Fruit fly (Drosophila melanogaster) whole organism, embryonic: Measurements from ENCODE around the gene Mlp84B.

Experiments used
- Bgb ChIP-seq: fragments of 200-800 bp; sonication (Bioruptor generic); IDR thresholded peaks from 2 replicates; pipeline ENCODE4 v1.3.6; 2022; ENCODE audit warnings: missing biosample characterization, missing genetic modification characterization; ENCODE audit not compliant: partially characterized antibody
- BtbVII ChIP-seq: fragments of 200-800 bp; sonication (Bioruptor generic); optimal IDR thresholded peaks from 3 replicates; lab custom pipeline; 2017; ENCODE audit warnings: missing biosample characterization, mild to moderate bottlenecking, missing genetic modification characterization
- CG10654 ChIP-seq: fragments of 200-800 bp; sonication (Bioruptor generic); optimal IDR thresholded peaks from 2 replicates; lab custom pipeline; 2016; ENCODE audit warnings: missing biosample characterization, missing genetic modification characterization
- CG12219 ChIP-seq: fragments of 200-800 bp; sonication (Bioruptor generic); optimal IDR thresholded peaks from 3 replicates; lab custom pipeline; 2018; ENCODE audit warnings: missing biosample characterization, mild to moderate bottlenecking, missing genetic modification characterization
- CG12299 ChIP-seq: fragments of 200-800 bp; sonication (Bioruptor generic); optimal IDR thresholded peaks from 2 replicates; lab custom pipeline; 2018; ENCODE audit warnings: missing biosample characterization, mild to moderate bottlenecking, missing genetic modification characterization
- CG12659 ChIP-seq: fragments of 200-800 bp; sonication (Bioruptor generic); optimal IDR thresholded peaks from 3 replicates; lab custom pipeline; 2017; ENCODE audit warnings: mild to moderate bottlenecking, missing biosample characterization, missing genetic modification reagents, missing genetic modification characterization
- CG12769 ChIP-seq: fragments of 200-800 bp; sonication (Bioruptor generic); optimal IDR thresholded peaks from 2 replicates; lab custom pipeline; 2019; ENCODE audit warnings: missing biosample characterization, mild to moderate bottlenecking, missing genetic modification characterization, moderate library complexity
- CG13424 ChIP-seq: fragments of 200-800 bp; sonication (Bioruptor generic); optimal IDR thresholded peaks from 2 replicates; lab custom pipeline; 2019; ENCODE audit warnings: missing biosample characterization, mild to moderate bottlenecking, missing genetic modification characterization, moderate library complexity
- CG15011 ChIP-seq: fragments of 200-800 bp; sonication (Bioruptor generic); optimal IDR thresholded peaks from 3 replicates; lab custom pipeline; 2018; ENCODE audit warnings: missing biosample characterization, mild to moderate bottlenecking, missing genetic modification characterization
- CG15479 ChIP-seq: fragments of 200-800 bp; sonication (Bioruptor generic); optimal IDR thresholded peaks from 3 replicates; lab custom pipeline; 2019; ENCODE audit warnings: missing biosample characterization, mild to moderate bottlenecking, missing genetic modification characterization, moderate library complexity
- CG17612 ChIP-seq: fragments of 200-800 bp; sonication (Bioruptor generic); IDR thresholded peaks from 2 replicates; pipeline ENCODE4 v1.3.6; 2022; ENCODE audit warnings: missing biosample characterization, missing genetic modification characterization
- CG32532 ChIP-seq: fragments of 200-800 bp; sonication (Bioruptor generic); IDR thresholded peaks from 2 replicates; pipeline ENCODE4 v1.3.6; 2022; ENCODE audit warnings: missing biosample characterization, missing genetic modification characterization
- CG34224 ChIP-seq: fragments of 200-800 bp; sonication (Bioruptor generic); IDR thresholded peaks from 3 replicates; pipeline ENCODE4 v1.3.6; 2022; ENCODE audit warnings: missing biosample characterization, missing genetic modification characterization; ENCODE audit not compliant: partially characterized antibody
- CG34376 ChIP-seq: fragments of 200-800 bp; sonication (Bioruptor generic); optimal IDR thresholded peaks from 2 replicates; lab custom pipeline; 2018; ENCODE audit warnings: missing biosample characterization, mild to moderate bottlenecking, missing genetic modification characterization
- CG4360 ChIP-seq: fragments of 200-800 bp; sonication (Bioruptor generic); IDR thresholded peaks from 2 replicates; pipeline ENCODE4 v1.3.6; 2022; ENCODE audit warnings: missing biosample characterization, missing genetic modification characterization
- CG4707 ChIP-seq: fragments of 200-800 bp; sonication (Bioruptor generic); optimal IDR thresholded peaks from 2 replicates; lab custom pipeline; 2018; ENCODE audit warnings: missing biosample characterization, mild to moderate bottlenecking, missing genetic modification characterization, moderate library complexity
- CG6791 ChIP-seq: fragments of 200-800 bp; sonication (Bioruptor generic); IDR thresholded peaks from 3 replicates; pipeline ENCODE4 v1.3.6; 2022; ENCODE audit warnings: missing biosample characterization, missing genetic modification characterization; ENCODE audit not compliant: partially characterized antibody
- CG7357 ChIP-seq: fragments of 200-800 bp; sonication (Bioruptor generic); IDR thresholded peaks from 3 replicates; pipeline ENCODE4 v1.3.6; 2022; ENCODE audit warnings: missing biosample characterization, missing genetic modification characterization
- CG7786 ChIP-seq: fragments of 200-800 bp; sonication (Bioruptor generic); optimal IDR thresholded peaks from 2 replicates; lab custom pipeline; 2016; ENCODE audit warnings: missing biosample characterization, missing genetic modification characterization
- CG8281 ChIP-seq: fragments of 200-800 bp; sonication (Bioruptor generic); optimal IDR thresholded peaks from 2 replicates; lab custom pipeline; 2018; ENCODE audit warnings: missing biosample characterization, mild to moderate bottlenecking, missing genetic modification characterization, moderate library complexity
- CG8478 ChIP-seq: fragments of >200 bp; optimal IDR thresholded peaks from 2 replicates; lab custom pipeline; 2018
- CG9797 ChIP-seq: fragments of 200-800 bp; sonication (Bioruptor generic); optimal IDR thresholded peaks from 3 replicates; lab custom pipeline; 2018; ENCODE audit warnings: missing biosample characterization, mild to moderate bottlenecking, missing genetic modification characterization
- CHES-1-like ChIP-seq: fragments of 200-800 bp; sonication (Bioruptor generic); optimal IDR thresholded peaks from 2 replicates; lab custom pipeline; 2016; ENCODE audit warnings: missing biosample characterization, missing genetic modification characterization
- D19A ChIP-seq: fragments of 200-800 bp; optimal IDR thresholded peaks from 3 replicates; lab custom pipeline; 2019; ENCODE audit warnings: missing biosample characterization, mild to moderate bottlenecking, missing genetic modification characterization, moderate library complexity
- D19B ChIP-seq: fragments of 200-800 bp; sonication (Bioruptor generic); optimal IDR thresholded peaks from 2 replicates; lab custom pipeline; 2017; ENCODE audit warnings: missing biosample characterization, mild to moderate bottlenecking, missing genetic modification characterization
- H2.0 ChIP-seq: fragments of 200-800 bp; sonication (Bioruptor generic); IDR thresholded peaks from 2 replicates; pipeline ENCODE4 v1.3.6; 2022; ENCODE audit warnings: missing biosample characterization, missing genetic modification characterization
- HLH4C ChIP-seq: fragments of 200-800 bp; sonication (Bioruptor generic); IDR thresholded peaks from 3 replicates; pipeline ENCODE4 v1.3.6; 2022; ENCODE audit warnings: missing biosample characterization, missing genetic modification characterization; ENCODE audit not compliant: partially characterized antibody
- Hr39 ChIP-seq: fragments of >200 bp; optimal IDR thresholded peaks from 2 replicates; lab custom pipeline; 2017
- MTF-1 ChIP-seq: fragments of 200-800 bp; sonication (Bioruptor generic); optimal IDR thresholded peaks from 2 replicates; lab custom pipeline; 2018; ENCODE audit warnings: missing biosample characterization, mild to moderate bottlenecking, missing genetic modification characterization, borderline replicate concordance
- ato ChIP-seq: fragments of 200-800 bp; sonication (Bioruptor generic); IDR thresholded peaks from 2 replicates; pipeline ENCODE4 v1.3.6; 2022; ENCODE audit warnings: missing biosample characterization, missing genetic modification characterization; ENCODE audit not compliant: partially characterized antibody
- bsh ChIP-seq, 2 experiments: fragments of 200-800 bp; sonication (Bioruptor generic); optimal IDR thresholded peaks; 2 replicates each; lab custom pipeline; 2017 to 2018; ENCODE audit warnings: mild to moderate bottlenecking in 2 of 2, missing biosample characterization in 2 of 2, missing genetic modification characterization in 2 of 2, moderate library complexity in 1 of 2
- dati ChIP-seq: fragments of 200-800 bp; sonication (Bioruptor generic); IDR thresholded peaks from 2 replicates; pipeline ENCODE4 v1.3.6; 2022; ENCODE audit warnings: missing biosample characterization, missing genetic modification characterization
- emc ChIP-seq: fragments of 200-800 bp; sonication (Bioruptor generic); optimal IDR thresholded peaks from 2 replicates; lab custom pipeline; 2016; ENCODE audit warnings: missing biosample characterization, missing genetic modification characterization
- fru ChIP-seq: fragments of >200 bp; optimal IDR thresholded peaks from 2 replicates; lab custom pipeline; 2017
- fu2 ChIP-seq: fragments of 200-800 bp; sonication (Bioruptor generic); optimal IDR thresholded peaks from 2 replicates; lab custom pipeline; 2016; ENCODE audit warnings: missing biosample characterization, missing genetic modification characterization
- gro ChIP-seq: fragments of 200-800 bp; sonication (Bioruptor generic); optimal IDR thresholded peaks from 2 replicates; lab custom pipeline; 2016; ENCODE audit warnings: missing biosample characterization, missing genetic modification characterization
- pfk ChIP-seq: fragments of 200-800 bp; sonication (Bioruptor generic); optimal IDR thresholded peaks from 2 replicates; lab custom pipeline; 2018; ENCODE audit warnings: missing biosample characterization, mild to moderate bottlenecking, missing genetic modification characterization, moderate library complexity
- run ChIP-seq: fragments of 200-800 bp; sonication (Bioruptor generic); optimal IDR thresholded peaks from 3 replicates; lab custom pipeline; 2018; ENCODE audit warnings: missing biosample characterization, mild to moderate bottlenecking, missing genetic modification characterization
- sd ChIP-seq: fragments of 200-800 bp; sonication (Bioruptor generic); optimal IDR thresholded peaks from 3 replicates; lab custom pipeline; 2018; ENCODE audit warnings: missing biosample characterization, mild to moderate bottlenecking, missing genetic modification characterization, moderate library complexity
- sens-2 ChIP-seq: fragments of 200-800 bp; sonication (Bioruptor generic); IDR thresholded peaks from 2 replicates; pipeline ENCODE4 v1.3.6; 2022; ENCODE audit warnings: missing biosample characterization, missing genetic modification characterization
- so ChIP-seq: fragments of 200-800 bp; sonication (Bioruptor generic); IDR thresholded peaks from 3 replicates; pipeline ENCODE4 v1.3.6; 2022; ENCODE audit warnings: missing biosample characterization, missing genetic modification characterization
- stc ChIP-seq: fragments of 200-800 bp; sonication (Bioruptor generic); IDR thresholded peaks from 2 replicates; pipeline ENCODE4 v1.3.6; 2022; ENCODE audit warnings: missing biosample characterization, missing genetic modification characterization
- tll ChIP-seq, 2 experiments: fragments of 200-800 bp in 1 of 2; fragments of >200 bp in 1 of 2; sonication (Bioruptor generic) in 1 of 2; optimal IDR thresholded peaks; 2 replicates each; lab custom pipeline; 2017 to 2019; ENCODE audit warnings: missing biosample characterization in 2 of 2, missing genetic modification characterization in 2 of 2, mild to moderate bottlenecking in 1 of 2, moderate library complexity in 1 of 2
- unpg ChIP-seq: fragments of 200-800 bp; sonication (Bioruptor generic); optimal IDR thresholded peaks from 3 replicates; lab custom pipeline; 2018; ENCODE audit warnings: missing biosample characterization, mild to moderate bottlenecking, missing genetic modification characterization, moderate library complexity
- wek ChIP-seq: fragments of 200-800 bp; sonication (Bioruptor generic); optimal IDR thresholded peaks from 3 replicates; lab custom pipeline; 2018; ENCODE audit warnings: missing biosample characterization, mild to moderate bottlenecking, missing genetic modification characterization, moderate library complexity
- wor ChIP-seq: fragments of 200-800 bp; sonication (Bioruptor generic); IDR thresholded peaks from 2 replicates; pipeline ENCODE4 v1.3.6; 2022; ENCODE audit warnings: missing biosample characterization, missing genetic modification characterization
- yki ChIP-seq: fragments of >200 bp; optimal IDR thresholded peaks from 3 replicates; lab custom pipeline; 2018

Mlp84B gene

dm6 chr3R:7117590-7117989 is at the start of gene Mlp84B:
Gene Mlp84B, minus strand, starts transcription at chr3R:7117732.
- no peak for TF ChIP-seq CG9797 (GFP tag; lab: Kevin White, UChicago)
- peak; percentile 11 for TF ChIP-seq sd
- TF ChIP-seq unpg (GFP tag; lab: Kevin White, UChicago) = no peak
- peak; percentile 98 for TF ChIP-seq MTF-1 (GFP tag; lab: Kevin White, UChicago)
- TF ChIP-seq emc (GFP tag; lab: Kevin White, UChicago) = no peak
- TF ChIP-seq CG4360 (GFP tag; lab: Robert Waterston, UW) = no peak
- peak; percentile 55 for TF ChIP-seq CG12769 (tag; lab: Kevin White, UChicago)
- no peak for TF ChIP-seq wek (GFP tag; lab: Kevin White, UChicago)
- no peak for TF ChIP-seq CG15011 (GFP tag; lab: Kevin White, UChicago)
- TF ChIP-seq dati (GFP tag; lab: Robert Waterston, UW) = no peak
- no peak for TF ChIP-seq gro (GFP tag; lab: Kevin White, UChicago)
- no peak for TF ChIP-seq CG12659
- TF ChIP-seq CG34224 (GFP tag; lab: Robert Waterston, UW) = no peak

dm6 chr3R:7162356-7163289 is 45.1 kb upstream of the Mlp84B start, which contains the start of gene sas:
Gene sas, plus strand, starts transcription at chr3R:7162808.
- TF ChIP-seq fru (lab: Kevin White, UChicago) = no peak
- no peak for TF ChIP-seq BtbVII
- no peak for TF ChIP-seq CG8478 (lab: Kevin White, UChicago)
- TF ChIP-seq Hr39 (lab: Kevin White, UChicago) = no peak
- no peak for TF ChIP-seq D19B (GFP tag; lab: Kevin White, UChicago)
- TF ChIP-seq Bgb (GFP tag; lab: Robert Waterston, UW) = peak; percentile 32; the same call in 1 of the 2 replicates
- TF ChIP-seq CG34376 (GFP tag; lab: Kevin White, UChicago) = no peak
- TF ChIP-seq CG8281 (tag; lab: Kevin White, UChicago) = no peak
- peak in 1 of 2 experiments; percentile 18 for TF ChIP-seq tll (GFP tag; optimal IDR thresholded peaks at IDR 0.05; lab: Kevin White, UChicago)
- no peak for TF ChIP-seq CG17612
- TF ChIP-seq D19A = no peak
- TF ChIP-seq CG12659 = no peak
- TF ChIP-seq CG12299 (tag; lab: Kevin White, UChicago) = no peak
- no peak for TF ChIP-seq CG7357
- peak; percentile 47 for TF ChIP-seq CG15479 (GFP tag; lab: Kevin White, UChicago)
- TF ChIP-seq CG7786 (GFP tag; lab: Kevin White, UChicago) = no peak
- TF ChIP-seq CG6791 = 0 out of 3 replicates have a peak, but pooled peaks have one; percentile 0
- no peak for TF ChIP-seq CG10654 (GFP tag; lab: Kevin White, UChicago)
- TF ChIP-seq CG13424 (tag; lab: Kevin White, UChicago) = no peak
- TF ChIP-seq run (tag; lab: Kevin White, UChicago) = no peak
- TF ChIP-seq CG12219 (GFP tag; lab: Kevin White, UChicago) = no peak
- no peak for TF ChIP-seq CG4707 (GFP tag; lab: Kevin White, UChicago)
- TF ChIP-seq bsh (GFP tag; optimal IDR thresholded peaks at IDR 0.05; lab: Kevin White, UChicago) = no peak
- peak; percentile 53 for TF ChIP-seq CG12769 (tag; lab: Kevin White, UChicago)
- no peak for TF ChIP-seq fu2 (GFP tag; lab: Kevin White, UChicago)
- TF ChIP-seq HLH4C (GFP tag; lab: Robert Waterston, UW) = 0 out of 3 replicates have a peak, but pooled peaks have one; percentile 33
- no peak for TF ChIP-seq pfk
- TF ChIP-seq wor (GFP tag; lab: Robert Waterston, UW) = no peak
- TF ChIP-seq stc (GFP tag; lab: Robert Waterston, UW) = peak; percentile 13; the same call in 1 of the 2 replicates
- peak; percentile 26; the same call in 1 of the 3 replicates for TF ChIP-seq so
- TF ChIP-seq ato (GFP tag; lab: Robert Waterston, UW) = no peak
- no peak for TF ChIP-seq sens-2
- TF ChIP-seq yki (lab: Kevin White, UChicago) = peak; percentile 14
- TF ChIP-seq CHES-1-like (GFP tag; lab: Kevin White, UChicago) = no peak
- TF ChIP-seq CG32532 (GFP tag; lab: Robert Waterston, UW) = peak; percentile 40; the same call in 1 of the 2 replicates
- no peak for TF ChIP-seq H2.0 (GFP tag; lab: Robert Waterston, UW)
